Worm (Caenorhabditis elegans) whole organism, L2 larva: Measurements from ENCODE around the gene let-70.

Experiments
- Y55F3AM.14 ChIP-seq: fragments of 200-800 bp; sonication (Bioruptor generic); optimal IDR thresholded peaks from 2 replicates; lab custom pipeline; 2018; ENCODE audit warnings: mild to moderate bottlenecking, missing genetic modification characterization, missing compliant biosample characterization
- aly-2 ChIP-seq: fragments of 150-350 bp; optimal IDR thresholded peaks from 2 replicates; lab custom pipeline; 2014; ENCODE audit warnings: missing biosample characterization, missing genetic modification characterization
- dmd-4 ChIP-seq: sonication (generic microtip); optimal IDR thresholded peaks from 2 replicates; lab custom pipeline; 2017; ENCODE audit warnings: missing biosample characterization, missing genetic modification characterization
- elt-3 ChIP-seq: sonication (generic microtip); optimal IDR thresholded peaks from 2 replicates; lab custom pipeline; 2017; ENCODE audit warnings: missing biosample characterization, missing genetic modification characterization
- fos-1 ChIP-seq: fragments of 150-350 bp; optimal IDR thresholded peaks from 2 replicates; lab custom pipeline; 2014; ENCODE audit warnings: missing biosample characterization, missing genetic modification characterization
- lin-11 ChIP-seq: fragments of 150-350 bp; sonication (generic microtip); optimal IDR thresholded peaks from 2 replicates; lab custom pipeline; 2014; ENCODE audit warnings: missing biosample characterization, missing genetic modification characterization, inconsistent platforms, mixed read lengths
- lin-13 ChIP-seq: fragments of 150-350 bp; optimal IDR thresholded peaks from 2 replicates; lab custom pipeline; 2014; ENCODE audit warnings: missing biosample characterization, missing genetic modification reagents, missing genetic modification characterization
- lin-39 ChIP-seq: fragments of 150-350 bp; optimal IDR thresholded peaks from 2 replicates; lab custom pipeline; 2014; ENCODE audit warnings: missing biosample characterization, missing genetic modification reagents, missing genetic modification characterization
- mdl-1 ChIP-seq, 2 experiments: fragments of 150-350 bp in 1 of 2; sonication (generic microtip) in 1 of 2; optimal IDR thresholded peaks; 2 replicates each; lab custom pipeline; 2017; ENCODE audit warnings: missing biosample characterization in 2 of 2, missing genetic modification characterization in 2 of 2
- nhr-237 ChIP-seq: fragments of 150-350 bp; optimal IDR thresholded peaks from 2 replicates; lab custom pipeline; 2014; ENCODE audit warnings: missing biosample characterization, missing genetic modification characterization
- nhr-25 ChIP-seq: fragments of 150-350 bp; sonication (generic microtip); optimal IDR thresholded peaks from 3 replicates; lab custom pipeline; 2014; ENCODE audit warnings: missing biosample characterization, missing genetic modification characterization
- snpc-4 ChIP-seq: fragments of 150-350 bp; optimal IDR thresholded peaks from 2 replicates; lab custom pipeline; 2014; ENCODE audit warnings: missing biosample characterization, missing genetic modification characterization
- unc-55 ChIP-seq: fragments of 150-350 bp; sonication (generic microtip); optimal IDR thresholded peaks from 3 replicates; lab custom pipeline; 2014; ENCODE audit warnings: missing biosample characterization, missing genetic modification reagents, missing genetic modification characterization
- zag-1 ChIP-seq: fragments of 150-350 bp; optimal IDR thresholded peaks from 2 replicates; lab custom pipeline; 2014; ENCODE audit warnings: missing biosample characterization, missing genetic modification characterization

DNA sequence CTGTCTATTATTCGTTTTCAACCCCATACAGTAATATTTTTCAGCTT lies 43.6 kb downstream of the let-70 start, which contains the start of gene kdin-1:
- TF ChIP-seq unc-55 (no peak), snpc-4 (tag; lab: Kevin White, UChicago) (no peak), mdl-1 (tag; optimal IDR thresholded peaks at IDR 0.05; lab: Kevin White, UChicago) (no peak), lin-11 (tag; lab: Kevin White, UChicago) (no peak), aly-2 (no peak), fos-1 (tag; lab: Kevin White, UChicago) (no peak), nhr-25 (tag; lab: Kevin White, UChicago) (no peak), zag-1 (tag; lab: Kevin White, UChicago) (no peak), lin-39 (no peak), Y55F3AM.14 (no peak), nhr-237 (tag; lab: Kevin White, UChicago) (no peak), dmd-4 (tag; lab: Kevin White, UChicago) (no peak), elt-3 (tag; lab: Kevin White, UChicago) (no peak), lin-13 (no peak)
